Worm (Caenorhabditis elegans): ENCODE measurements around the gene ttr-41.

Gene ttr-41

DNA sequence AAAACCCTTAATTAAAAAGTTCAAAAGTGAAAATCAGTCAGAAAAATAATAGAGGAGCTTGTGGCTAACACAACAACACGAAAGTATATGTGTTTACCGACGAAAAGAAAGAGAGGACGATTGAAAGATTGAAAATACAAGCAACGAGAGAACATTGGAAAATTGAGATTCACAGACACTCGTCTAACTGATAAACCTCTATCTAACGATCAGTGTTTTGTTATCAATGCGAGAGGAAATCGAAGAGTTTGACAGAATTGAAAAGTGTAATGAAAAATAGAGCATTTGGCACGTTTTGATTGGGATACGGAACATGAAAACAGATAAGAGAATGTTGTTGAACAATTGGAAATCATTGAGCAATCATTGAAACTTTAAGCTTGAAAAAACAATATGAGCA, 1.0 kb upstream of the ttr-41 start:
- TF ChIP-seq peb-1 (tag; optimal IDR thresholded peaks at IDR 0.05): no peak
- TF ChIP-seq sma-9 (GFP tag; optimal IDR thresholded peaks at IDR 0.05): peak; percentile 65
- no peak for TF ChIP-seq sma-9 (tag; optimal IDR thresholded peaks at IDR 0.05)
- TF ChIP-seq sma-3 (GFP tag; optimal IDR thresholded peaks at IDR 0.05): peak; percentile 3
- TF ChIP-seq lsy-2 (tag; optimal IDR thresholded peaks at IDR 0.05): peak in 1 of 2 experiments; percentile 61
- TF ChIP-seq F13H6.1 (tag; optimal IDR thresholded peaks at IDR 0.05): peak; percentile 65
- peak; percentile 76 for TF ChIP-seq crh-2 (tag; optimal IDR thresholded peaks at IDR 0.05)
- TF ChIP-seq nhr-129 (tag; optimal IDR thresholded peaks at IDR 0.05): peak; percentile 72
- peak; percentile 46 for TF ChIP-seq C34F6.9 (tag; optimal IDR thresholded peaks at IDR 0.05)
- TF ChIP-seq unc-55 (GFP tag; optimal IDR thresholded peaks at IDR 0.05): no peak
- peak; percentile 95 for TF ChIP-seq fos-1 (tag; optimal IDR thresholded peaks at IDR 0.05)

- TF ChIP-seq blmp-1 (tag; optimal IDR thresholded peaks at IDR 0.05; ENCODE audit: insufficient read depth): no peak
- TF ChIP-seq ZK546.5 (tag; optimal IDR thresholded peaks at IDR 0.05): no peak
- no peak for TF ChIP-seq nhr-237 (tag; optimal IDR thresholded peaks at IDR 0.05)
- no peak for TF ChIP-seq unc-39 (tag; optimal IDR thresholded peaks at IDR 0.05)
- TF ChIP-seq gmeb-1 (tag; optimal IDR thresholded peaks at IDR 0.05): no peak
- TF ChIP-seq fos-1 (tag; optimal IDR thresholded peaks at IDR 0.05): no peak
- TF ChIP-seq nhr-23 (tag; optimal IDR thresholded peaks at IDR 0.05): no peak
- TF ChIP-seq ceh-82 (tag; optimal IDR thresholded peaks at IDR 0.05): no peak
- no peak for TF ChIP-seq nhr-11 (tag; optimal IDR thresholded peaks at IDR 0.05)
These were observed 802 bp downstream of the ttr-41 start for ce11 chrII:4726750-4727384.

DNA sequence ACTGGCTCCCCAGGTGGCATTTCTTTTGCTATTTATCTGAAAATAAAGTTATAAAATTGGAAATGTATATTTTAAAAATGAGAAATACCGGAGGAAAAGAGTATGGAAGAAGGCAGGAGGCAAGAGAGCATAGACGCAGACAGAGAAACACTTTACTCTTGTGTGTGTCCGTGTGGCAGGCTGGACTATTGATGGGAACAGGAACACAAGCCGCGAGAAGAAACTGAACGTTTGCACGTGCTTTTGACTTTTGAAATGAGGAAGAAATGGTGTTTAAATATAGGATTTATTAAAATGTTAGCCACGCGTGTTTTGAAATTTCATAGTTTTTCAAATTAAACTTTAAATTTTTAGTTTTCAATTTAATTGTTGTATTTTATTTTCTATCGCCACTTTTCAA, 1.5 kb downstream of the ttr-41 start, which contains the start of gene F10G7.10:
Gene F10G7.10, minus strand, starts transcription at position 145 of the 400 bp plus-strand sequence.
- TF ChIP-seq R02D3.7 (tag; optimal IDR thresholded peaks at IDR 0.05) (no peak), sem-4 (tag; optimal IDR thresholded peaks at IDR 0.05) (no peak), lsy-2 (tag; optimal IDR thresholded peaks at IDR 0.05) (peak in 1 of 2 experiments; percentile 35), unc-55 (GFP tag; optimal IDR thresholded peaks at IDR 0.05) (peak; percentile 24), dmd-4 (tag; optimal IDR thresholded peaks at IDR 0.05) (no peak)

ce11 chrII:4715676-4716075, 12.0 kb downstream of the ttr-41 start, which contains the start of gene F41C3.8:
F41C3.8 (plus strand) TSS chrII:4716046.
- TF ChIP-seq Y55F3AM.14 (GFP tag; optimal IDR thresholded peaks at IDR 0.05) (no peak), ceh-82 (tag; optimal IDR thresholded peaks at IDR 0.05) (no peak), F13H6.1 (tag; optimal IDR thresholded peaks at IDR 0.05) (peak; percentile 29), nhr-77 (tag; optimal IDR thresholded peaks at IDR 0.05) (no peak), ztf-1 (GFP tag; conservative IDR thresholded peaks at IDR 0.05) (no peak), blmp-1 (tag; optimal IDR thresholded peaks at IDR 0.05; ENCODE audit: insufficient read depth) (no peak), nhr-237 (tag; optimal IDR thresholded peaks at IDR 0.05) (no peak), nhr-6 (tag; optimal IDR thresholded peaks at IDR 0.05) (no peak), skn-1 (tag; optimal IDR thresholded peaks at IDR 0.05) (no peak), elt-3 (tag; optimal IDR thresholded peaks at IDR 0.05) (no peak), sma-9 (GFP tag; optimal IDR thresholded peaks at IDR 0.05) (no peak), sma-9 (tag; optimal IDR thresholded peaks at IDR 0.05) (no peak), egl-27 (tag; optimal IDR thresholded peaks at IDR 0.05) (no peak), ZK546.5 (tag; optimal IDR thresholded peaks at IDR 0.05) (no peak), ceh-16 (tag; optimal IDR thresholded peaks at IDR 0.05) (no peak), nhr-10 (tag; optimal IDR thresholded peaks at IDR 0.05) (no peak), dmd-4 (tag; optimal IDR thresholded peaks at IDR 0.05) (no peak), nhr-129 (tag; optimal IDR thresholded peaks at IDR 0.05) (peak; percentile 17), aly-2 (tag; optimal IDR thresholded peaks at IDR 0.05) (no peak), lin-39 (tag; optimal IDR thresholded peaks at IDR 0.05) (no peak), nhr-23 (tag; optimal IDR thresholded peaks at IDR 0.05) (no peak), lsy-2 (tag; optimal IDR thresholded peaks at IDR 0.05) (no peak), fos-1 (tag; optimal IDR thresholded peaks at IDR 0.05) (peak; percentile 66), ama-1 (optimal IDR thresholded peaks at IDR 0.05) (no peak), crh-2 (tag; optimal IDR thresholded peaks at IDR 0.05) (peak; percentile 15)

DNA sequence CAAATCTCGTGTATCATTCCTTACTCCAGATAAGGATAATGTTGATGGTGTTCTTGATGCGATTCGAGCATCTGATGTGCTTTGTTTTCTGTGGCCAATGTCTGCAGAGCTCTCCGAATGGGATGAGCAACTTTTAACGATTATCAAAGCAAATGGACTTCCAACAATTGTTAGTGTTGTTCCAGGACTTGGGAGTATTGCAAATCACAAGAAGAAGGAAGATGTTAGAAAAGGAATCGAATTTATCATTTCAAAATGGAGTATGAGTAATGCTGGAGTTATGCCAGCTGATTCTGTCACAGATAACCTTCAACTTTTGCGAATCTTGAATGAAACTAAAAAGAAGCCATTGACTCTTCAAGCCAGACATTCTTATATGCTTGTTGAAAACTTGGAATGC, 16.9 kb downstream of the ttr-41 start:
- TF ChIP-seq lin-11 (tag; optimal IDR thresholded peaks at IDR 0.05) (no peak), mab-5 (tag; optimal IDR thresholded peaks at IDR 0.05) (no peak), nhr-11 (tag; optimal IDR thresholded peaks at IDR 0.05) (no peak), nhr-25 (tag; optimal IDR thresholded peaks at IDR 0.05) (no peak), C34F6.9 (tag; optimal IDR thresholded peaks at IDR 0.05) (no peak), ztf-11 (tag; optimal IDR thresholded peaks at IDR 0.05) (no peak), mbf-1 (tag; optimal IDR thresholded peaks at IDR 0.05) (no peak), sma-9 (GFP tag; optimal IDR thresholded peaks at IDR 0.05) (no peak), sma-9 (tag; optimal IDR thresholded peaks at IDR 0.05) (no peak), zag-1 (tag; optimal IDR thresholded peaks at IDR 0.05) (no peak), blmp-1 (tag; optimal IDR thresholded peaks at IDR 0.05; ENCODE audit: insufficient read depth) (no peak), dmd-4 (tag; optimal IDR thresholded peaks at IDR 0.05) (no peak), lin-39 (tag; optimal IDR thresholded peaks at IDR 0.05) (no peak), unc-55 (GFP tag; optimal IDR thresholded peaks at IDR 0.05) (no peak), ama-1 (optimal IDR thresholded peaks at IDR 0.05) (no peak), R02D3.7 (tag; optimal IDR thresholded peaks at IDR 0.05) (no peak), ZK546.5 (tag; optimal IDR thresholded peaks at IDR 0.05) (no peak), ceh-16 (tag; optimal IDR thresholded peaks at IDR 0.05) (no peak), egl-27 (tag; optimal IDR thresholded peaks at IDR 0.05) (no peak)
